Worm (Caenorhabditis elegans): Measurements from ENCODE around the gene K12H6.7.

ce11 chrII:2867701-2868100, 30.9 kb upstream of the K12H6.7 start, which contains the start of gene Y110A2AL.2:
- TF ChIP-seq hlh-12 (tag; optimal IDR thresholded peaks at IDR 0.05), result no peak
- TF ChIP-seq dox-1 (GFP tag; IDR thresholded peaks at IDR 0.05), result no peak
